Worm (Caenorhabditis elegans) whole organism, L3 larva: Measurements from ENCODE around the gene fbxa-165.

ENCODE experiments used
- R02D3.7 ChIP-seq: fragments of 150-350 bp; optimal IDR thresholded peaks from 2 replicates; lab custom pipeline; 2014; ENCODE audit warnings: missing biosample characterization, missing genetic modification characterization
- ZK546.5 ChIP-seq: sonication (generic microtip); optimal IDR thresholded peaks from 2 replicates; lab custom pipeline; 2017; ENCODE audit warnings: missing biosample characterization, missing genetic modification characterization
- aly-2 ChIP-seq: fragments of 150-350 bp; optimal IDR thresholded peaks from 2 replicates; lab custom pipeline; 2014; ENCODE audit warnings: missing biosample characterization, missing genetic modification characterization
- ceh-16 ChIP-seq: sonication (generic microtip); optimal IDR thresholded peaks from 2 replicates; lab custom pipeline; 2017; ENCODE audit warnings: missing biosample characterization, missing genetic modification characterization
- ceh-28 ChIP-seq: fragments of 150-350 bp; optimal IDR thresholded peaks from 2 replicates; lab custom pipeline; 2014; ENCODE audit warnings: missing biosample characterization, missing genetic modification reagents, missing genetic modification characterization
- ceh-82 ChIP-seq: fragments of 150-350 bp; optimal IDR thresholded peaks from 2 replicates; lab custom pipeline; 2014; ENCODE audit warnings: missing biosample characterization, missing genetic modification characterization
- daf-12 ChIP-seq: fragments of 150-350 bp; optimal IDR thresholded peaks from 2 replicates; lab custom pipeline; 2014; ENCODE audit warnings: missing biosample characterization, missing genetic modification reagents, missing genetic modification characterization
- egl-5 ChIP-seq: fragments of 150-350 bp; optimal IDR thresholded peaks from 2 replicates; lab custom pipeline; 2017; ENCODE audit warnings: missing biosample characterization, missing genetic modification reagents, missing genetic modification characterization, inconsistent platforms
- elt-1 ChIP-seq: fragments of 150-350 bp; optimal IDR thresholded peaks from 2 replicates; lab custom pipeline; 2014; ENCODE audit warnings: missing biosample characterization, missing genetic modification characterization
- elt-2 ChIP-seq: sonication (generic microtip); optimal IDR thresholded peaks from 2 replicates; lab custom pipeline; 2016; ENCODE audit warnings: missing genetic modification reagents, mild to moderate bottlenecking, missing genetic modification characterization, missing compliant biosample characterization
- elt-3 ChIP-seq, 3 experiments: fragments of 150-350 bp in 1 of 3; sonication (generic microtip) in 2 of 3; optimal IDR thresholded peaks; 2 replicates in 2 of 3; 4 replicates in 1 of 3; lab custom pipeline; 2014 to 2017; ENCODE audit warnings: missing biosample characterization in 3 of 3, missing genetic modification characterization in 3 of 3
- fkh-10 ChIP-seq: sonication (generic microtip); optimal IDR thresholded peaks from 2 replicates; lab custom pipeline; 2017; ENCODE audit warnings: missing biosample characterization, missing genetic modification reagents, missing genetic modification characterization
- fkh-2 ChIP-seq: fragments of 150-350 bp; optimal IDR thresholded peaks from 2 replicates; lab custom pipeline; 2014; ENCODE audit warnings: missing biosample characterization, missing genetic modification reagents, missing genetic modification characterization
- hmg-11 ChIP-seq: sonication (generic microtip); optimal IDR thresholded peaks from 2 replicates; lab custom pipeline; 2016; ENCODE audit warnings: missing genetic modification characterization, missing compliant biosample characterization
- mdl-1 ChIP-seq: fragments of 150-350 bp; optimal IDR thresholded peaks from 2 replicates; lab custom pipeline; 2014; ENCODE audit warnings: missing biosample characterization, missing genetic modification characterization
- nfya-1 ChIP-seq: sonication (generic microtip); optimal IDR thresholded peaks from 2 replicates; lab custom pipeline; 2017; ENCODE audit warnings: missing genetic modification characterization, mild to moderate bottlenecking, missing compliant biosample characterization, antibody characterized with exemption, moderate library complexity; ENCODE audit not compliant: insufficient read depth
- nhr-23 ChIP-seq: fragments of 150-350 bp; optimal IDR thresholded peaks from 2 replicates; lab custom pipeline; 2014; ENCODE audit warnings: missing biosample characterization, missing genetic modification reagents, missing genetic modification characterization
- nhr-237 ChIP-seq: fragments of 150-350 bp; optimal IDR thresholded peaks from 2 replicates; lab custom pipeline; 2014; ENCODE audit warnings: missing biosample characterization, missing genetic modification characterization
- nhr-25 ChIP-seq: sonication (generic microtip); optimal IDR thresholded peaks from 2 replicates; lab custom pipeline; 2017; ENCODE audit warnings: missing biosample characterization, missing genetic modification characterization
- nhr-28 ChIP-seq: fragments of 150-350 bp; optimal IDR thresholded peaks from 2 replicates; lab custom pipeline; 2014; ENCODE audit warnings: missing biosample characterization, missing genetic modification characterization
- nhr-43 ChIP-seq: sonication (generic microtip); optimal IDR thresholded peaks from 2 replicates; lab custom pipeline; 2016; ENCODE audit warnings: mild to moderate bottlenecking, missing genetic modification characterization, missing compliant biosample characterization; ENCODE audit not compliant: poor library complexity, severe bottlenecking
- nhr-67 ChIP-seq: fragments of 150-350 bp; optimal IDR thresholded peaks from 2 replicates; lab custom pipeline; 2014; ENCODE audit warnings: missing biosample characterization, missing genetic modification characterization
- nhr-77 ChIP-seq: fragments of 150-350 bp; optimal IDR thresholded peaks from 2 replicates; lab custom pipeline; 2014; ENCODE audit warnings: missing biosample characterization, missing genetic modification characterization
- pha-4 ChIP-seq: fragments of 150-350 bp; optimal IDR thresholded peaks from 2 replicates; lab custom pipeline; 2014; ENCODE audit warnings: missing biosample characterization, missing genetic modification reagents, missing genetic modification characterization
- pqm-1 ChIP-seq: fragments of 150-350 bp; optimal IDR thresholded peaks from 2 replicates; lab custom pipeline; 2017; ENCODE audit warnings: missing biosample characterization, missing genetic modification characterization, inconsistent platforms
- sea-2 ChIP-seq: fragments of 150-350 bp; sonication (generic microtip); optimal IDR thresholded peaks from 4 replicates; lab custom pipeline; 2014; ENCODE audit warnings: missing biosample characterization, missing genetic modification reagents, missing genetic modification characterization
- skn-1 ChIP-seq: fragments of 150-350 bp; optimal IDR thresholded peaks from 2 replicates; lab custom pipeline; 2014; ENCODE audit warnings: missing biosample characterization, missing genetic modification characterization
- tbx-2 ChIP-seq: sonication (generic microtip); optimal IDR thresholded peaks from 2 replicates; lab custom pipeline; 2016; ENCODE audit warnings: mild to moderate bottlenecking, missing genetic modification characterization, missing compliant biosample characterization
- unc-62 ChIP-seq: fragments of 150-350 bp; sonication (generic microtip); optimal IDR thresholded peaks from 4 replicates; lab custom pipeline; 2014; ENCODE audit warnings: missing biosample characterization, missing genetic modification reagents, missing genetic modification characterization
- zag-1 ChIP-seq: fragments of 150-350 bp; optimal IDR thresholded peaks from 2 replicates; lab custom pipeline; 2014; ENCODE audit warnings: missing biosample characterization, missing genetic modification characterization
- ztf-11 ChIP-seq: fragments of 150-350 bp; optimal IDR thresholded peaks from 2 replicates; lab custom pipeline; 2014; ENCODE audit warnings: missing biosample characterization, missing genetic modification characterization
- ztf-4 ChIP-seq: fragments of 150-350 bp; optimal IDR thresholded peaks from 2 replicates; lab custom pipeline; 2014; ENCODE audit warnings: missing biosample characterization, missing genetic modification characterization

Gene fbxa-165

DNA sequence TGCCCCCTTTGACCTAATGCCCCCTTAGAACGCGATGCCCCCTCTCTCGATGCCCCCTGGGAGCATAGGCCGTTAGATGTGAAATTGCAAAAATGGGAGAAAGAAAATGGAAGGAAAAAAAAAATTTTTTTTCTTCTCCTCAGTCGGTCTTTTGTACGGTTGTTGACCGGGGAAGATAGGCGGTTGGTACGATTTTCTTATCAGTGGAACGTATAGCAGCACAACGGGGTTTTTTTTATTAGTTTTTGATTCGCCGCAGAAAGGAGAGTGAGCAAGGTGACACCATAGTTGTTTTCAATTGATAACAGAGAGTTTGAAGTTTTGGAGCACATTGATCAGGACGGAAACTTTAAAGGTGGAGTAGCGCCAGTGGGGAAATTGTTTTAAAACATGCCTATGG, 43.4 kb upstream of the fbxa-165 start:
- peak; percentile 31 for TF ChIP-seq pqm-1
- TF ChIP-seq elt-2 (tag; lab: Kevin White, UChicago) = peak; percentile 84

DNA sequence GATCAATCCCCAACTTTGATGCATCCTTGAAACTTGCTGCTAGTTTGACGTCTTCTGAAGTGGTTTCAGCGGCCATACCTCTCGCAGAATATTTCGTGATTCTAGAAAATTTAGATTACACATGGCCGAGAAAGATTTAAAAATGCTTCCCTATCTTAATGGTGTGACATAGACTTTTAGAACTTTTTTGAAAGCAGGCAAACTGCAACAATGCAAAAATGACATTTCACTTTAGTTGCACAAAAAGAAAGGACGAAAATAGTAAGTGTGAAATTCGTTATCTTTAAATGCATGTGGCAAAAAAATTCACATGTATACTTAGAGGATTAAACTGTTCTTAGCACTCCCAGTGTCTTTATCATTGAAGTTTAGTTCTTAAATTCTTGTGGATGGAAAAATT, 40.9 kb upstream of the fbxa-165 start, which contains the start of gene ZC204.12:
Gene ZC204.12, minus strand, starts transcription at position 101 of the 400 bp plus-strand sequence.
- TF ChIP-seq elt-3 (tag; optimal IDR thresholded peaks at IDR 0.05; lab: Kevin White, UChicago) = no peak
- no peak for TF ChIP-seq nhr-28 (tag; lab: Kevin White, UChicago)
- TF ChIP-seq nhr-25 (tag; lab: Kevin White, UChicago) = no peak
- TF ChIP-seq ceh-16 (tag; lab: Kevin White, UChicago) = no peak
- TF ChIP-seq nhr-77 (tag; lab: Kevin White, UChicago) = no peak
- TF ChIP-seq R02D3.7 = no peak
- TF ChIP-seq nhr-23 (tag; lab: Kevin White, UChicago) = no peak
- no peak for TF ChIP-seq unc-62
- TF ChIP-seq daf-12 = no peak
- TF ChIP-seq fkh-2 (tag; lab: Kevin White, UChicago) = no peak
- no peak for TF ChIP-seq nhr-43 (tag; lab: Kevin White, UChicago)
- TF ChIP-seq sea-2 (GFP tag; lab: Kevin White, UChicago) = no peak
- no peak for TF ChIP-seq fkh-10 (GFP tag; lab: Kevin White, UChicago)
- no peak for TF ChIP-seq elt-2 (tag; lab: Kevin White, UChicago)
- TF ChIP-seq tbx-2 = no peak
- TF ChIP-seq nfya-1 (tag; lab: Kevin White, UChicago) = no peak
- TF ChIP-seq skn-1 (tag; lab: Kevin White, UChicago) = no peak
- no peak for TF ChIP-seq nhr-237 (tag; lab: Kevin White, UChicago)
- no peak for TF ChIP-seq hmg-11
- TF ChIP-seq pha-4 (tag; lab: Kevin White, UChicago) = no peak
- TF ChIP-seq, all 47 proteins: peak for 0

DNA sequence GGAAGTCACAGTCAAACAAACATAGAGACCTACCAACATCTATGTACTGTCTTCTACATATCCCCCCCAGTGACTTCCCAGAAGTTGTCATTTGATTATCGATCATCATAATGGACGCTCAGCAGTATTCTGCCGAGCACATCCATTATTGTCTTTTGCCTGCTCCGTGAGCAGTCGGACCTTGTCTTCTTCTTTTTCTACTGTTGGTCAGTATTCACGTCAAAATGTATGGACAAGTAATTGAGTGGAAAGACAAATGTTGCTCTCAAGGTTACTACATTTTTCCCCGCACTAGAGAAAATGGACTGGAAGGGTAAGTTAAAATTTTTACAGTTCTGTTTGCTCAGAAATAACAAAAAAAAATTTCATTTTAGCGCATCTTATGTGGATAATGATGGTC, 38.6 kb upstream of the fbxa-165 start, which contains the start of gene btb-12:
Gene btb-12, plus strand, starts transcription at position 301 of the 400 bp plus-strand sequence.
- TF ChIP-seq ZK546.5 (tag; lab: Kevin White, UChicago) (no peak), elt-1 (no peak), unc-62 (no peak), nfya-1 (tag; lab: Kevin White, UChicago) (no peak)

DNA sequence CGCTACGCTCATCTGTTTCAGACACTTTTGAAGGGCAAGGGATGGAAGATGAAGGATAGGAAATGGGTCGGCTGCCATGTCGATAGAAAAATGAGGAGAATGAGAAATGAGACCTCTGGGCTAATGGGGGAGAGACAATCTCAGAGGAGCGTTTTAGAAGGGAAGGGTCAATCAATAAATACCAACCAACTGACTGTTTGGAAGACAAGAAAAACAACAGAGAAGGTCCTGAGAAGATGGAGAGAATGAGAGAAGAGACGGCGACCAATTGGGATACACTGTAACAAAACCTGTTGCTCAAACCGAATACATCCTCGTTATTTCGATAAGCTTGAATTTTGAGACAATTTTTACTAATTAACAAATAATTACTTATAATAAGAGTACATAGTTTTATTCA, 37.1 kb upstream of the fbxa-165 start, which contains the start of gene fbxb-15:
Gene fbxb-15, minus strand, starts transcription at position 101 of the 400 bp plus-strand sequence.
- TF ChIP-seq R02D3.7 (no peak), elt-1 (no peak), nhr-67 (tag; lab: Kevin White, UChicago) (no peak), unc-62 (no peak), ZK546.5 (tag; lab: Kevin White, UChicago) (no peak)

DNA sequence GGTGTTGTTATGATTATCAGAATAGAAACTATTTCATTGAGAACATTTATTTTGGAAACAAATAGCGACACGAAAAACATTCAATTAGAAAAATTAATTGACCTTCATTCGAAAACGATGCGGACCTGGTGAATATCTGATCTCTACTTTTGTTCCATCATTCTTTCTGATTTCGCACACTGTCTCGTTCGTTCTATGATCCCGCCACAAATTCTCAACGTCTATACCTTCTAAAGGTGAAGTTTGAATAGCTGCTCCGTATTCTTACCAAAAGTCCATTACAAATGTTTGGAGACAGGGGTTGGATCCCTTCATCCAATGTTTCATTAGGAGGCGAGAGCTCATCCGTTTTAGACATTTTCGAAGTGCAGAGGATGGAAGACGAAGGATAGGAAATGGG, 35.5 kb upstream of the fbxa-165 start, which contains the start of gene fbxb-16:
Gene fbxb-16, minus strand, starts transcription at position 101 of the 400 bp plus-strand sequence.
- peak; percentile 15 for TF ChIP-seq fkh-10 (GFP tag; lab: Kevin White, UChicago)
- no peak for TF ChIP-seq tbx-2
- TF ChIP-seq aly-2 (tag; lab: Kevin White, UChicago) = no peak
- TF ChIP-seq elt-2 (tag; lab: Kevin White, UChicago) = no peak
- TF ChIP-seq zag-1 = no peak
- TF ChIP-seq ztf-11 (tag; lab: Kevin White, UChicago) = no peak

DNA sequence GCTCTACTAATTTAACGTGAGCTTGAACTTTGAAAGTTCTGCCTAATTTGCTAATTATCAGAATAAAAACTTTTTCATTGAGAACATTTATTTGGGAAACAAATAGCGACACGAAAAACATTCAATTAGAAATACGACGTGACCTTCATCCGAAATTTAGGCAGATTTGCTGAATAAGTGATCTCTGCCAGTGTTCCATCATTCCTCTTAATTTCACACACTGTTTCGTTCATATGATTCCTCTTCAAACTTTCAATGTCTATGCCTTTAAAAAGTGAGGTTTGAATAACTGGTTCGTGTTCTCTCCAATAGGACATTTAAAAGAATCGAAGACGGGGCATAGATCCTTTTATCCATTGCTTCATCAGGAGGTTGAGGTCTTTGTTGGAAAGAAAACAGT, 34.2 kb upstream of the fbxa-165 start, which contains the start of gene fbxb-20:
Gene fbxb-20, minus strand, starts transcription at position 101 of the 400 bp plus-strand sequence.
- TF ChIP-seq fkh-2 (tag; lab: Kevin White, UChicago) (no peak), aly-2 (tag; lab: Kevin White, UChicago) (no peak), egl-5 (tag; lab: Kevin White, UChicago) (no peak), hmg-11 (no peak), ztf-4 (tag; lab: Kevin White, UChicago) (no peak)

DNA sequence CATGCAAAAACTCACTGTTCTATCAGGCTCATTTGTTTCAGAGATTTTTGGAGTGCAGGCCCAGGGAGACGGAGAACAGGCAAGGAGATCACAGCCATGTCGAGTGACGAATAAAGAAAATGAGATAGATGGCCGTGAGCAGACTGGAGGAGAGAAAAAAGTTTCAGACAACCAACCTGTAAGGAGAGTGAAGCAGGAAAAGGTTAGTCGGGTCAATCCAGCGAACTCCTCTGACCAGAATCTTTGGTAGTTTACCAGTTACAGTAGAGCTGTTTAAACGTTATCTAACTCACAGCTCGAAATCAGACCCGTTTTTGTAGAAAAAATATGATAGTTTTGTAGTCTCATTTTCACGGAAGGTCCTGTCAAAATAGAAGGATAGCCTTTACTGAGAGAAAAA, 32.5 kb upstream of the fbxa-165 start, which contains the start of gene fbxb-21:
Gene fbxb-21, minus strand, starts transcription at position 101 of the 400 bp plus-strand sequence.
- TF ChIP-seq mdl-1 (no peak), nhr-23 (tag; lab: Kevin White, UChicago) (no peak), unc-62 (no peak), ceh-82 (tag; lab: Kevin White, UChicago) (no peak), fkh-10 (GFP tag; lab: Kevin White, UChicago) (peak; percentile 44), ceh-28 (tag; lab: Kevin White, UChicago) (no peak)
